Worm (Caenorhabditis elegans) whole organism, L3 larva: ENCODE measurements around the gene C47E12.10.

Experiments
- R02D3.7 ChIP-seq: fragments of 150-350 bp; optimal IDR thresholded peaks from 2 replicates; lab custom pipeline; 2014; ENCODE audit warnings: missing biosample characterization, missing genetic modification characterization
- aly-2 ChIP-seq: fragments of 150-350 bp; optimal IDR thresholded peaks from 2 replicates; lab custom pipeline; 2014; ENCODE audit warnings: missing biosample characterization, missing genetic modification characterization
- ama-1 ChIP-seq: fragments of 150-350 bp; optimal IDR thresholded peaks from 2 replicates; lab custom pipeline; 2018
- ceh-28 ChIP-seq: fragments of 150-350 bp; optimal IDR thresholded peaks from 2 replicates; lab custom pipeline; 2014; ENCODE audit warnings: missing biosample characterization, missing genetic modification reagents, missing genetic modification characterization
- ceh-82 ChIP-seq: fragments of 150-350 bp; optimal IDR thresholded peaks from 2 replicates; lab custom pipeline; 2014; ENCODE audit warnings: missing biosample characterization, missing genetic modification characterization
- ceh-9 ChIP-seq: sonication (generic microtip); optimal IDR thresholded peaks from 2 replicates; lab custom pipeline; 2018; ENCODE audit warnings: missing biosample characterization, missing genetic modification characterization
- daf-12 ChIP-seq: fragments of 150-350 bp; optimal IDR thresholded peaks from 2 replicates; lab custom pipeline; 2014; ENCODE audit warnings: missing biosample characterization, missing genetic modification reagents, missing genetic modification characterization
- egl-27 ChIP-seq: sonication (generic microtip); optimal IDR thresholded peaks from 4 replicates; lab custom pipeline; 2017; ENCODE audit warnings: missing biosample characterization, missing genetic modification reagents, missing genetic modification characterization
- egl-5 ChIP-seq: fragments of 150-350 bp; optimal IDR thresholded peaks from 2 replicates; lab custom pipeline; 2017; ENCODE audit warnings: missing biosample characterization, missing genetic modification reagents, missing genetic modification characterization, inconsistent platforms
- elt-1 ChIP-seq: fragments of 150-350 bp; optimal IDR thresholded peaks from 2 replicates; lab custom pipeline; 2014; ENCODE audit warnings: missing biosample characterization, missing genetic modification characterization
- elt-3 ChIP-seq, 3 experiments: fragments of 150-350 bp in 1 of 3; sonication (generic microtip) in 2 of 3; optimal IDR thresholded peaks; 2 replicates in 2 of 3; 4 replicates in 1 of 3; lab custom pipeline; 2014 to 2017; ENCODE audit warnings: missing biosample characterization in 3 of 3, missing genetic modification characterization in 3 of 3
- fos-1 ChIP-seq: fragments of 150-350 bp; optimal IDR thresholded peaks from 2 replicates; lab custom pipeline; 2014; ENCODE audit warnings: missing biosample characterization, missing genetic modification characterization
- jun-1 ChIP-seq: fragments of 150-350 bp; optimal IDR thresholded peaks from 2 replicates; lab custom pipeline; 2014; ENCODE audit warnings: missing biosample characterization, missing genetic modification reagents, missing genetic modification characterization
- lin-15B ChIP-seq: fragments of 150-350 bp; optimal IDR thresholded peaks from 2 replicates; lab custom pipeline; 2014; ENCODE audit warnings: missing biosample characterization, missing genetic modification characterization
- lsy-12 ChIP-seq: sonication (generic microtip); optimal IDR thresholded peaks from 2 replicates; lab custom pipeline; 2016; ENCODE audit warnings: mild to moderate bottlenecking, missing genetic modification characterization, missing compliant biosample characterization
- mml-1 ChIP-seq: fragments of 150-350 bp; sonication (generic microtip); optimal IDR thresholded peaks from 3 replicates; lab custom pipeline; 2014; ENCODE audit warnings: missing biosample characterization, missing genetic modification characterization
- nfya-1 ChIP-seq: sonication (generic microtip); optimal IDR thresholded peaks from 2 replicates; lab custom pipeline; 2017; ENCODE audit warnings: missing genetic modification characterization, mild to moderate bottlenecking, missing compliant biosample characterization, antibody characterized with exemption, moderate library complexity; ENCODE audit not compliant: insufficient read depth
- nhr-12 ChIP-seq: fragments of 150-350 bp; optimal IDR thresholded peaks from 2 replicates; lab custom pipeline; 2014; ENCODE audit warnings: missing biosample characterization, missing genetic modification characterization
- nhr-23 ChIP-seq: fragments of 150-350 bp; optimal IDR thresholded peaks from 2 replicates; lab custom pipeline; 2014; ENCODE audit warnings: missing biosample characterization, missing genetic modification reagents, missing genetic modification characterization
- nhr-25 ChIP-seq: sonication (generic microtip); optimal IDR thresholded peaks from 2 replicates; lab custom pipeline; 2017; ENCODE audit warnings: missing biosample characterization, missing genetic modification characterization
- nhr-28 ChIP-seq: fragments of 150-350 bp; optimal IDR thresholded peaks from 2 replicates; lab custom pipeline; 2014; ENCODE audit warnings: missing biosample characterization, missing genetic modification characterization
- nhr-43 ChIP-seq: sonication (generic microtip); optimal IDR thresholded peaks from 2 replicates; lab custom pipeline; 2016; ENCODE audit warnings: mild to moderate bottlenecking, missing genetic modification characterization, missing compliant biosample characterization; ENCODE audit not compliant: poor library complexity, severe bottlenecking
- nhr-67 ChIP-seq: fragments of 150-350 bp; optimal IDR thresholded peaks from 2 replicates; lab custom pipeline; 2014; ENCODE audit warnings: missing biosample characterization, missing genetic modification characterization
- nhr-76 ChIP-seq: fragments of 150-350 bp; sonication (generic microtip); optimal IDR thresholded peaks from 5 replicates; lab custom pipeline; 2014; ENCODE audit warnings: missing biosample characterization, missing genetic modification characterization
- nhr-77 ChIP-seq: fragments of 150-350 bp; optimal IDR thresholded peaks from 2 replicates; lab custom pipeline; 2014; ENCODE audit warnings: missing biosample characterization, missing genetic modification characterization
- pha-4 ChIP-seq: fragments of 150-350 bp; optimal IDR thresholded peaks from 2 replicates; lab custom pipeline; 2014; ENCODE audit warnings: missing biosample characterization, missing genetic modification reagents, missing genetic modification characterization
- pqm-1 ChIP-seq: fragments of 150-350 bp; optimal IDR thresholded peaks from 2 replicates; lab custom pipeline; 2017; ENCODE audit warnings: missing biosample characterization, missing genetic modification characterization, inconsistent platforms
- sea-2 ChIP-seq: fragments of 150-350 bp; sonication (generic microtip); optimal IDR thresholded peaks from 4 replicates; lab custom pipeline; 2014; ENCODE audit warnings: missing biosample characterization, missing genetic modification reagents, missing genetic modification characterization
- snpc-4 ChIP-seq: fragments of 150-350 bp; optimal IDR thresholded peaks from 2 replicates; lab custom pipeline; 2014; ENCODE audit warnings: missing biosample characterization, missing genetic modification characterization
- tbx-2 ChIP-seq: sonication (generic microtip); optimal IDR thresholded peaks from 2 replicates; lab custom pipeline; 2016; ENCODE audit warnings: mild to moderate bottlenecking, missing genetic modification characterization, missing compliant biosample characterization
- unc-39 ChIP-seq: sonication (generic microtip); optimal IDR thresholded peaks from 4 replicates; lab custom pipeline; 2017; ENCODE audit warnings: missing biosample characterization, missing genetic modification characterization
- zag-1 ChIP-seq: fragments of 150-350 bp; optimal IDR thresholded peaks from 2 replicates; lab custom pipeline; 2014; ENCODE audit warnings: missing biosample characterization, missing genetic modification characterization
- ztf-11 ChIP-seq: fragments of 150-350 bp; optimal IDR thresholded peaks from 2 replicates; lab custom pipeline; 2014; ENCODE audit warnings: missing biosample characterization, missing genetic modification characterization

C47E12.10 gene

DNA sequence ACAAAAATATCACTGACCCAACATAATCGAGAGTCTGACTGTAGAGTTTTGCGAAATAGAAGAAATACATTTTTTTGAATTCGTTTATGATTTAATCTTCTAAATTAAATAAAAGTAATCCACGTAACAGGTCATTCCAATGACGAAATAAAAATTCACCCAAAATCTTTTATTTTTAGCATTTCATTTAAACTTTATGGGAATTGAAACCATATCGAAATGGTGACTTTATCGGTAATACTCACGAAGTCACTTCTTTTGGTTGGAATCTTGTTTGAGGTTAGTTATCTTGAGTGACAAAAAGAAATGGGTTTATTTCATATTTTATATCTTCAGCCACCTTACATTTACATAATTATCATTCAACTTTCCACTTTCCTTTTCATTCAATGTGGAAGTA lies at the start of gene C47E12.10, which contains the start of gene C47E12.12:
TSS of gene C47E12.10 (plus strand) at position 172 of the 400 bp plus-strand sequence.
TSS of gene C47E12.12 (minus strand) at position 101 of the 400 bp plus-strand sequence.
- no peak for TF ChIP-seq lin-15B
- TF ChIP-seq fos-1 (tag; lab: Kevin White, UChicago): no peak
- no peak for TF ChIP-seq snpc-4
- TF ChIP-seq mml-1 (tag; lab: Kevin White, UChicago): no peak
- TF ChIP-seq R02D3.7 (tag; lab: Kevin White, UChicago): no peak
- TF ChIP-seq jun-1 (tag; lab: Kevin White, UChicago): no peak
- no peak for TF ChIP-seq nhr-12 (tag; lab: Kevin White, UChicago)
- TF ChIP-seq nhr-28 (tag; lab: Kevin White, UChicago): no peak
- no peak for TF ChIP-seq daf-12
- TF ChIP-seq ama-1 (lab: Kevin White, UChicago): no peak

ce11 chrIV:9924419-9924818 lies 48.2 kb upstream of the C47E12.10 start:
- no peak for TF ChIP-seq nhr-76 (tag; lab: Kevin White, UChicago)
- TF ChIP-seq aly-2: no peak
- TF ChIP-seq ztf-11: no peak
- no peak for TF ChIP-seq elt-3 (tag; optimal IDR thresholded peaks at IDR 0.05; lab: Kevin White, UChicago)
- TF ChIP-seq egl-27 (tag; lab: Kevin White, UChicago): no peak
- no peak for TF ChIP-seq nhr-12 (tag; lab: Kevin White, UChicago)
- TF ChIP-seq nhr-25: no peak
- no peak for TF ChIP-seq ceh-9 (tag; lab: Kevin White, UChicago)

- TF ChIP-seq egl-5 (tag; lab: Kevin White, UChicago) (peak; percentile 32), ceh-28 (tag; lab: Kevin White, UChicago) (peak; percentile 5), tbx-2 (tag; lab: Kevin White, UChicago) (no peak), daf-12 (no peak), nfya-1 (tag; lab: Kevin White, UChicago) (peak; percentile 25), nhr-23 (tag; lab: Kevin White, UChicago) (no peak)
Observed at ce11 chrIV:9928180-9928896, 44.3 kb upstream of the C47E12.10 start, which contains the start of gene dur-1. Gene dur-1 (minus strand): TSS chrIV:9928230.

DNA sequence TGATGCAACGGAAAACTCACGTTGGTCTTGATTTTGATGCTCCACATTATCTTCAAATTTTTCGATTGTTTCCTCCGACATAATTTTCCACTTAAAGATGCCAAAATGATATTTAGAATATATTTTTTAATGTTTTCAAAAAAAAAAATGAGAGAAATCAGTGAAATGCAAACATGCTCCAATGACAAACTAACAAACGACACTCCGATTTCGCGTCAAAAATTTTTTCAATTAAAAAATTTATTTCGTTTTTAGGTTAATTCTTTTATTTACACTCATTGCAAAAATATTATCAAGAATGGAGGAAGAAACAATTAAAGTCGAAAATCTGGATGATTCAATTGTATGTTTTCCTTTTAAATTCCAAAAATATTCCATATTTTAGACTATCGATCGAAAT lies 40.5 kb upstream of the C47E12.10 start, which contains the start of the genes trmt-10A and F25H8.2:
TSS of gene trmt-10A (minus strand) at position 159 of the 400 bp plus-strand sequence.
TSS of gene F25H8.2 (plus strand) at position 181 of the 400 bp plus-strand sequence.
- TF ChIP-seq nhr-23 (tag; lab: Kevin White, UChicago) (peak; percentile 47), lin-15B (peak; percentile 75), pha-4 (tag; lab: Kevin White, UChicago) (peak; percentile 84), nhr-67 (tag; lab: Kevin White, UChicago) (no peak)

- TF ChIP-seq jun-1 (tag; lab: Kevin White, UChicago) (no peak), nfya-1 (tag; lab: Kevin White, UChicago) (no peak), nhr-77 (tag; lab: Kevin White, UChicago) (no peak), lsy-12 (tag; lab: Kevin White, UChicago) (no peak), ama-1 (lab: Kevin White, UChicago) (no peak), pqm-1 (tag; lab: Kevin White, UChicago) (no peak), nhr-43 (tag; lab: Kevin White, UChicago) (no peak), daf-12 (no peak), zag-1 (no peak), elt-3 (tag; optimal IDR thresholded peaks at IDR 0.05; lab: Kevin White, UChicago) (no peak), snpc-4 (no peak), ceh-9 (tag; lab: Kevin White, UChicago) (no peak), egl-5 (tag; lab: Kevin White, UChicago) (no peak), elt-1 (tag; lab: Kevin White, UChicago) (no peak), lin-15B (no peak), ceh-82 (tag; lab: Kevin White, UChicago) (no peak), sea-2 (no peak), nhr-23 (tag; lab: Kevin White, UChicago) (no peak), unc-39 (tag; lab: Kevin White, UChicago) (no peak)
Observed at ce11 chrIV:9933580-9933979, 39.0 kb upstream of the C47E12.10 start, which contains the start of gene spe-29. Gene spe-29 (plus strand): TSS chrIV:9933880.
